Fruit fly (Drosophila melanogaster): ENCODE results near the gene CG16721.

DNA sequence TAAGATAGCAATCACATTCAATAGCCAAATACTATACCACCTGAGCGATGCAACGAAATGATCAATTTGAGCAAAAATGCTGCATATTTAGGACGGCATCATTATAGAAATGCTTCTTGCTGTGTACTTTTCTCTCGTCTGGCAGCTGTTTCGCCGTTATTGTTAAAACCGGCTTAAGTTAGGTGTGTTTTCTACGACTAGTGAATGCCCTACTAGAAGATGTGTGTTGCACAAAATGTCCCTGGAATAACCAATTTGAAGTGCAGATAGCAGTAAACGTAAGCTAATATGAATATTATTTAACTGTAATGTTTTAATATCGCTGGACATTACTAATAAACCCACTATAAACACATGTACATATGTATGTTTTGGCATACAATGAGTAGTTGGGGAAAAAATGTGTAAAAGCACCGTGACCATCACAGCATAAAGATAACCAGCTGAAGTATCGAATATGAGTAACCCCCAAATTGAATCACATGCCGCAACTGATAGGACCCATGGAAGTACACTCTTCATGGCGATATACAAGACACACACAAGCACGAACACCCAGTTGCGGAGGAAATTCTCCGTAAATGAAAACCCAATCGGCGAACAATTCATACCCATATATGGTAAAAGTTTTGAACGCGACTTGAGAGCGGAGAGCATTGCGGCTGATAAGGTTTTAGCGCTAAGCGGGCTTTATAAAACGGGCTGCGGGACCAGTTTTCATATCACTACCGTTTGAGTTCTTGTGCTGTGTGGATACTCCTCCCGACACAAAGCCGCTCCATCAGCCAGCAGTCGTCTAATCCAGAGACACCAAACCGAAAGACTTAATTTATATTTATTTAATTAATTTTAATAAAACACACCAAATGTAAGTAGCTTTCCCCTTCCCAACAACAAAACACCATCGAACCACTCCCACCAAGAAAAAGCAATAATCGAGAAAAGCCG lies 20.8 kb downstream of the CG16721 start, which contains the start of gene Act5C:
- TF ChIP-seq CG8478 (optimal IDR thresholded peaks at IDR 0.05): no peak
- no peak for TF ChIP-seq CTCF (optimal IDR thresholded peaks at IDR 0.05)

All from S2 (cell line).